Fruit fly (Drosophila melanogaster) S2 (cell line): ENCODE measurements around the gene CG6791.

Experiments
- CG8478 ChIP-seq: fragments of >200 bp; optimal IDR thresholded peaks from 2 replicates; lab custom pipeline; 2018
- CTCF ChIP-seq, 2 experiments: fragments of >200 bp; optimal IDR thresholded peaks; 2 replicates each; lab custom pipeline; 2018

DNA sequence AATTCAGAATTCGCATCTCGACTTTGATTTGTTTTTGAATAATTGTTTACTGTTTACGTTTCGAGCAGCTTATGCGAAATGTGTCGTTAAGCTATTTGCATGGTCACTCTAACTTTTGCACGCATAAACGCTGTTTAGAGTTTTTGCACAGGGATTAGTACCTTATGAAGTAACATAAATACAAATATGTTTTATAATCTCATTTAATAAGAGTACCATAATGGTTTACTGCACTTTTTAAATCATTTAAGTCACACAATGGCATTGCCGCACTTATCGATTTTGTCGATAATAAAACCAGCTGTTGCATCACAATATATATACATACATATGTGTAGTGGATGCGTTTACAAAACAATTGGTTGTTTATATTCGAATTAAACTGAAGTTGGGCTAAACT lies 36.6 kb upstream of the CG6791 start, which contains the start of the genes CG6813 and CG18764:
- TF ChIP-seq CG8478, result no peak
- TF ChIP-seq CTCF (optimal IDR thresholded peaks at IDR 0.05; lab: Kevin White, UChicago), result no peak
